Fruit fly (Drosophila melanogaster): ENCODE data around the gene Sos.

Gene Sos

dm6 chr2L:13820948-13821347 lies 7.3 kb downstream of the Sos start, which contains the start of gene b (continued):
- TF ChIP-seq CG17328 (GFP tag; IDR thresholded peaks at IDR 0.05): no peak

dm6 chr2L:13827557-13827956 lies 13.9 kb downstream of the Sos start, which contains the start of gene PolG1:
PolG1 (minus strand) TSS chr2L:13827772.
- no peak for TF ChIP-seq Camta (GFP tag; optimal IDR thresholded peaks at IDR 0.05)
- no peak for TF ChIP-seq Bteb2 (GFP tag; optimal IDR thresholded peaks at IDR 0.05)
- no peak for TF ChIP-seq mam (GFP tag; optimal IDR thresholded peaks at IDR 0.05)
- peak; percentile 38 for TF ChIP-seq Dp (GFP tag; optimal IDR thresholded peaks at IDR 0.05)
- no peak for TF ChIP-seq org-1 (GFP tag; optimal IDR thresholded peaks at IDR 0.05)
- no peak for TF ChIP-seq Hr78 (GFP tag; optimal IDR thresholded peaks at IDR 0.05)
- no peak for TF ChIP-seq zen (tag; optimal IDR thresholded peaks at IDR 0.05)
- peak; percentile 58 for TF ChIP-seq MBD-R2 (GFP tag; IDR thresholded peaks at IDR 0.05)
- TF ChIP-seq amos (GFP tag; IDR thresholded peaks at IDR 0.05; ENCODE audit: partially characterized antibody): 0 out of 2 replicates have a peak, but pooled peaks have one; percentile 8
- TF ChIP-seq ftz-f1 (GFP tag; optimal IDR thresholded peaks at IDR 0.05): no peak
- TF ChIP-seq grn (GFP tag; optimal IDR thresholded peaks at IDR 0.05): no peak
- TF ChIP-seq repo (GFP tag; optimal IDR thresholded peaks at IDR 0.05): no peak
- peak; percentile 28; the same call in 1 of the 2 replicates for TF ChIP-seq CG13287 (GFP tag; IDR thresholded peaks at IDR 0.05; ENCODE audit: partially characterized antibody)
- TF ChIP-seq CG6813 (GFP tag; optimal IDR thresholded peaks at IDR 0.05): no peak
- no peak for TF ChIP-seq ttk (GFP tag; IDR thresholded peaks at IDR 0.05)
- TF ChIP-seq gro (GFP tag; optimal IDR thresholded peaks at IDR 0.05): no peak
- TF ChIP-seq CG34224 (GFP tag; IDR thresholded peaks at IDR 0.05; ENCODE audit: partially characterized antibody): peak; percentile 20; the same call in 1 of the 3 replicates
- TF ChIP-seq CG2116 (GFP tag; optimal IDR thresholded peaks at IDR 0.05): peak; percentile 12
- no peak for TF ChIP-seq dmrt11E (tag; optimal IDR thresholded peaks at IDR 0.05)
- peak; percentile 29 for TF ChIP-seq pzg (GFP tag; optimal IDR thresholded peaks at IDR 0.05)
- TF ChIP-seq hbn (GFP tag; IDR thresholded peaks at IDR 0.05; ENCODE audit: partially characterized antibody): no peak
- TF ChIP-seq CG4617 (GFP tag; optimal IDR thresholded peaks at IDR 0.05; ENCODE audit: borderline replicate concordance): peak; percentile 22
- TF ChIP-seq Sry-δ (GFP tag; optimal IDR thresholded peaks at IDR 0.05): no peak
- peak; percentile 14 for TF ChIP-seq MESR4 (GFP tag; optimal IDR thresholded peaks at IDR 0.05)
- no peak for TF ChIP-seq CG11695 (GFP tag; IDR thresholded peaks at IDR 0.05)
- no peak for TF ChIP-seq Ssrp (tag; optimal IDR thresholded peaks at IDR 0.05)
- no peak for TF ChIP-seq Meics (GFP tag; optimal IDR thresholded peaks at IDR 0.05)
- no peak for TF ChIP-seq chm (GFP tag; IDR thresholded peaks at IDR 0.05)
- no peak for TF ChIP-seq CG11696 (GFP tag; IDR thresholded peaks at IDR 0.05)
- peak; percentile 66 for TF ChIP-seq gfzf (GFP tag; optimal IDR thresholded peaks at IDR 0.05)
- TF ChIP-seq CG17328 (GFP tag; IDR thresholded peaks at IDR 0.05): no peak
- TF ChIP-seq BEAF-32 (GFP tag; optimal IDR thresholded peaks at IDR 0.05): peak; percentile 28
- no peak for TF ChIP-seq zf30C (GFP tag; optimal IDR thresholded peaks at IDR 0.05)
- TF ChIP-seq Dbx (GFP tag; IDR thresholded peaks at IDR 0.05): no peak
- no peak for TF ChIP-seq bowl (GFP tag; IDR thresholded peaks at IDR 0.05)
- no peak for TF ChIP-seq gsb-n (tag; optimal IDR thresholded peaks at IDR 0.05)
- no peak for TF ChIP-seq D (optimal IDR thresholded peaks at IDR 0.05)
- TF ChIP-seq D (GFP tag; optimal IDR thresholded peaks at IDR 0.05): no peak
- no peak for TF ChIP-seq Oli (tag; optimal IDR thresholded peaks at IDR 0.05)
- TF ChIP-seq CG13894 (tag; optimal IDR thresholded peaks at IDR 0.05): no peak
- TF ChIP-seq CHES-1-like (GFP tag; optimal IDR thresholded peaks at IDR 0.05): no peak
- TF ChIP-seq CG9797 (GFP tag; optimal IDR thresholded peaks at IDR 0.05): peak; percentile 64
- peak; percentile 81 for TF ChIP-seq Myb (GFP tag; optimal IDR thresholded peaks at IDR 0.05)
- no peak for TF ChIP-seq CG33557 (GFP tag; optimal IDR thresholded peaks at IDR 0.05)
- TF ChIP-seq CG18764 (GFP tag; optimal IDR thresholded peaks at IDR 0.05): no peak
- TF ChIP-seq Eip74EF (GFP tag; optimal IDR thresholded peaks at IDR 0.05): no peak
- TF ChIP-seq bbx (GFP tag; IDR thresholded peaks at IDR 0.05; ENCODE audit: partially characterized antibody): no peak
- no peak for TF ChIP-seq Dref (GFP tag; IDR thresholded peaks at IDR 0.05)
